Worm (Caenorhabditis elegans): Measurements from ENCODE around the gene F35E8.7.

Gene F35E8.7

ce11 chrV:15873762-15874161, 40.1 kb upstream of the F35E8.7 start:
- TF ChIP-seq zip-4 (GFP tag; optimal IDR thresholded peaks at IDR 0.05): peak; percentile 18
- no peak for TF ChIP-seq mef-2 (tag; optimal IDR thresholded peaks at IDR 0.05)
- peak; percentile 78 for TF ChIP-seq rnt-1 (tag; optimal IDR thresholded peaks at IDR 0.05)
- TF ChIP-seq hlh-17 (GFP tag; optimal IDR thresholded peaks at IDR 0.05; ENCODE audit: borderline replicate concordance): no peak
- no peak for TF ChIP-seq nhr-76 (tag; optimal IDR thresholded peaks at IDR 0.05)
- TF ChIP-seq nhr-28 (tag; optimal IDR thresholded peaks at IDR 0.05): no peak
- TF ChIP-seq ceh-82 (tag; optimal IDR thresholded peaks at IDR 0.05): peak; percentile 22 to 85 (median 71)
- peak in 1 of 2 experiments; percentile 34 for TF ChIP-seq ztf-11 (tag; optimal IDR thresholded peaks at IDR 0.05)
- peak; percentile 52 to 66 for TF ChIP-seq efl-1 (optimal IDR thresholded peaks at IDR 0.05)
- peak; percentile 51 to 96 for TF ChIP-seq efl-1 (GFP tag; optimal IDR thresholded peaks at IDR 0.05 in 1 of 2)
- no peak for TF ChIP-seq nhr-237 (tag; optimal IDR thresholded peaks at IDR 0.05)
- TF ChIP-seq ztf-4 (tag; optimal IDR thresholded peaks at IDR 0.05): peak; percentile 8
- peak; percentile 52 to 82 for TF ChIP-seq lin-35 (GFP tag; optimal IDR thresholded peaks at IDR 0.05)
- no peak for TF ChIP-seq Y116A8C.19 (tag; optimal IDR thresholded peaks at IDR 0.05; ENCODE audit: borderline replicate concordance)
- no peak for TF ChIP-seq efl-3 (GFP tag; optimal IDR thresholded peaks at IDR 0.05)
- peak; percentile 84 for TF ChIP-seq skn-1 (tag; optimal IDR thresholded peaks at IDR 0.05)
- TF ChIP-seq tbx-2 (tag; optimal IDR thresholded peaks at IDR 0.05): peak; percentile 56
- no peak for TF ChIP-seq zag-1 (tag; optimal IDR thresholded peaks at IDR 0.05)
- no peak for TF ChIP-seq sptf-1 (tag; optimal IDR thresholded peaks at IDR 0.05)
- no peak for TF ChIP-seq pqm-1 (tag; optimal IDR thresholded peaks at IDR 0.05)
- peak; percentile 76 for TF ChIP-seq nhr-90 (tag; optimal IDR thresholded peaks at IDR 0.05; ENCODE audit: poor library complexity)
- TF ChIP-seq lin-15B (tag; optimal IDR thresholded peaks at IDR 0.05): no peak
- peak; percentile 75 for TF ChIP-seq nhr-20 (tag; optimal IDR thresholded peaks at IDR 0.05)
- TF ChIP-seq egl-27 (tag; optimal IDR thresholded peaks at IDR 0.05): no peak
- peak; percentile 76 for TF ChIP-seq nhr-71 (tag; optimal IDR thresholded peaks at IDR 0.05)
- no peak for TF ChIP-seq tlp-1 (tag; optimal IDR thresholded peaks at IDR 0.05)
- TF ChIP-seq sox-4 (tag; optimal IDR thresholded peaks at IDR 0.05): peak; percentile 24
- TF ChIP-seq ceh-88 (GFP tag; IDR thresholded peaks at IDR 0.05): 0 out of 2 replicates have a peak, but pooled peaks have one; percentile 11
- peak; percentile 78 for TF ChIP-seq C16A3.4 (tag; optimal IDR thresholded peaks at IDR 0.05)
- peak; percentile 42; the same call in 1 of the 2 replicates for TF ChIP-seq mab-9 (GFP tag; IDR thresholded peaks at IDR 0.05)
- no peak for TF ChIP-seq nhr-11 (tag; optimal IDR thresholded peaks at IDR 0.05)
- no peak for TF ChIP-seq lin-39 (tag; optimal IDR thresholded peaks at IDR 0.05)
- TF ChIP-seq fkh-8 (tag; optimal IDR thresholded peaks at IDR 0.05): peak; percentile 86
- no peak for TF ChIP-seq unc-62 (GFP tag; optimal IDR thresholded peaks at IDR 0.05)
- TF ChIP-seq ama-1 (optimal IDR thresholded peaks at IDR 0.05): no peak
- TF ChIP-seq aha-1 (tag; optimal IDR thresholded peaks at IDR 0.05): no peak
- TF ChIP-seq aly-2 (tag; optimal IDR thresholded peaks at IDR 0.05): peak; percentile 44
- TF ChIP-seq swsn-7 (tag; optimal IDR thresholded peaks at IDR 0.05): peak; percentile 69
- no peak for TF ChIP-seq C04F5.9 (tag; optimal IDR thresholded peaks at IDR 0.05)
- peak; percentile 66 for TF ChIP-seq snpc-4 (tag; optimal IDR thresholded peaks at IDR 0.05)
- no peak for TF ChIP-seq hlh-4 (tag; optimal IDR thresholded peaks at IDR 0.05)
- peak; percentile 53 for TF ChIP-seq nhr-77 (tag; optimal IDR thresholded peaks at IDR 0.05)
- TF ChIP-seq vab-15 (tag; optimal IDR thresholded peaks at IDR 0.05): no peak
- peak; percentile 8 for TF ChIP-seq lir-3 (tag; optimal IDR thresholded peaks at IDR 0.05; ENCODE audit: poor library complexity)
- TF ChIP-seq unc-86 (tag; optimal IDR thresholded peaks at IDR 0.05): peak; percentile 52
- TF ChIP-seq sup-37 (GFP tag; optimal IDR thresholded peaks at IDR 0.05): peak; percentile 22
- peak; percentile 81 for TF ChIP-seq snu-23 (GFP tag; optimal IDR thresholded peaks at IDR 0.05)
- TF ChIP-seq unc-130 (tag; optimal IDR thresholded peaks at IDR 0.05): peak; percentile 35
- TF ChIP-seq fos-1 (tag; optimal IDR thresholded peaks at IDR 0.05): peak; percentile 48
- TF ChIP-seq dpl-1 (GFP tag; optimal IDR thresholded peaks at IDR 0.05): peak; percentile 38 to 64 (median 51)
- no peak for TF ChIP-seq jun-1 (tag; optimal IDR thresholded peaks at IDR 0.05)
- TF ChIP-seq elt-2 (tag; optimal IDR thresholded peaks at IDR 0.05): peak; percentile 59
- peak; percentile 81 for TF ChIP-seq nhr-47 (tag; optimal IDR thresholded peaks at IDR 0.05)
- no peak for TF ChIP-seq unc-30 (tag; optimal IDR thresholded peaks at IDR 0.05)

Measured in whole organism, L1 larva.